Fruit fly (Drosophila melanogaster) whole organism, prepupa: Measurements from ENCODE around the gene Sap30.
A peak's percentile ranks its signal among the peaks of the same experiment; 100 is the strongest.

Experiments
- CG9139 ChIP-seq: fragments of 200-800 bp; sonication (Bioruptor generic); optimal IDR thresholded peaks from 3 replicates; lab custom pipeline; 2017; ENCODE audit warnings: missing biosample characterization, mild to moderate bottlenecking, missing genetic modification characterization
- Eip75B ChIP-seq: fragments of 200-800 bp; sonication (Bioruptor generic); optimal IDR thresholded peaks from 3 replicates; lab custom pipeline; 2016; ENCODE audit warnings: missing biosample characterization, missing genetic modification characterization
- Hr4 ChIP-seq: fragments of 200-800 bp; sonication (Bioruptor generic); optimal IDR thresholded peaks from 3 replicates; lab custom pipeline; 2016; ENCODE audit warnings: missing biosample characterization, missing genetic modification characterization
- Lpt ChIP-seq: fragments of 200-800 bp; sonication (Bioruptor generic); optimal IDR thresholded peaks from 3 replicates; lab custom pipeline; 2016; ENCODE audit warnings: missing biosample characterization, missing genetic modification characterization
- Sox14 ChIP-seq: fragments of 200-800 bp; sonication (Bioruptor generic); optimal IDR thresholded peaks from 3 replicates; lab custom pipeline; 2016; ENCODE audit warnings: missing biosample characterization, missing genetic modification characterization
- dsx ChIP-seq: fragments of 200-800 bp; optimal IDR thresholded peaks from 3 replicates; lab custom pipeline; 2019; ENCODE audit warnings: missing biosample characterization, mild to moderate bottlenecking, missing genetic modification characterization, moderate library complexity; ENCODE audit not compliant: poor library complexity, severe bottlenecking
- lz ChIP-seq: fragments of 200-800 bp; sonication (Bioruptor generic); optimal IDR thresholded peaks from 3 replicates; lab custom pipeline; 2016; ENCODE audit warnings: missing biosample characterization, missing genetic modification characterization

DNA sequence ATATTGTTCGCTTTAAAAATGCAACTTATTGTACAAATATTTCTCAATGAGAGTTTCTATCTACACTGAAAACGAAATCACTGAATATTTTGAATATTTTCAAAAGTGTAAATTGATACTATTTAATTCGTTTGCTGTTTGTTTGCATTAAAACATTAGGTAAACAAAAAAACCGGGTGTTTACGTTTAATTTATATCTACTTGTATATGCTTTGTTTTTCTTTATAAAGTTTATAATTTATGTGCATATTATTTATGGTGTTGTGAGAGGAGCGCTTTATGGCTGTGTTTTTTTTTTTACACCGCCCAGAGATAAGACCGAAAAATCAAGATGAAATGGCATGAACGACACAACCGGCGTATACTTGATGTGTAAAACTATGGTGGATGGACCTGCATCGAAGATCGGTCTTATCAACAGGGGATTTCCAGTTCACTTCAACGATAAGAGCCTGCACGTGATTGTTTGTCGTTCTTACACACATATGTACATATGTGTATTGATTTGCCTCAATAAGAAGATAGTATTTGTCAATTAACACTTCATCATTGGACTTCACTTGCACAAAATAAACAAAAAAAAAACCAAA, 42.5 kb downstream of the Sap30 start:
- TF ChIP-seq Lpt (GFP tag; lab: Kevin White, UChicago) (no peak), Sox14 (peak; percentile 14), Eip75B (GFP tag; lab: Kevin White, UChicago) (peak; percentile 8), Hr4 (GFP tag; lab: Kevin White, UChicago) (peak; percentile 37), lz (GFP tag; lab: Kevin White, UChicago) (no peak), CG9139 (GFP tag; lab: Kevin White, UChicago) (no peak), dsx (GFP tag; lab: Kevin White, UChicago) (no peak)
